Fruit fly (Drosophila melanogaster) whole organism, embryonic: ENCODE results near the gene CG42784.

Experiments
- C15 ChIP-seq: fragments of 200-800 bp; sonication (Bioruptor generic); IDR thresholded peaks from 3 replicates; pipeline ENCODE4 v1.3.6; 2022; ENCODE audit warnings: missing biosample characterization, missing genetic modification characterization
- CG10209 ChIP-seq: fragments of 200-800 bp; sonication (Bioruptor generic); optimal IDR thresholded peaks from 3 replicates; lab custom pipeline; 2017; ENCODE audit warnings: missing biosample characterization, mild to moderate bottlenecking, missing genetic modification characterization, missing genetic modification reagents
- CG1024 ChIP-seq: fragments of 200-800 bp; sonication (Bioruptor generic); IDR thresholded peaks from 2 replicates; pipeline ENCODE4 v1.3.6; 2022; ENCODE audit warnings: missing biosample characterization, missing genetic modification characterization
- CG10959 ChIP-seq: fragments of 200-800 bp; sonication (Bioruptor generic); IDR thresholded peaks from 2 replicates; pipeline ENCODE4 v1.3.6; 2022; ENCODE audit warnings: missing biosample characterization, missing genetic modification characterization
- CG11504 ChIP-seq: fragments of 200-800 bp; sonication (Bioruptor generic); optimal IDR thresholded peaks from 3 replicates; lab custom pipeline; 2019; ENCODE audit warnings: missing biosample characterization, mild to moderate bottlenecking, missing genetic modification characterization, moderate library complexity
- CG12236 ChIP-seq: fragments of 200-800 bp; sonication (Bioruptor generic); optimal IDR thresholded peaks from 2 replicates; lab custom pipeline; 2016; ENCODE audit warnings: missing biosample characterization, missing genetic modification characterization
- CG12299 ChIP-seq: fragments of 200-800 bp; sonication (Bioruptor generic); optimal IDR thresholded peaks from 2 replicates; lab custom pipeline; 2018; ENCODE audit warnings: missing biosample characterization, mild to moderate bottlenecking, missing genetic modification characterization
- CG1233 ChIP-seq: fragments of 200-800 bp; sonication (Bioruptor generic); optimal IDR thresholded peaks from 4 replicates; lab custom pipeline; 2018; ENCODE audit warnings: missing biosample characterization, mild to moderate bottlenecking, missing genetic modification characterization
- CG12659 ChIP-seq: fragments of 200-800 bp; sonication (Bioruptor generic); optimal IDR thresholded peaks from 3 replicates; lab custom pipeline; 2017; ENCODE audit warnings: mild to moderate bottlenecking, missing biosample characterization, missing genetic modification reagents, missing genetic modification characterization
- CG15601 ChIP-seq: fragments of 200-800 bp; sonication (Bioruptor generic); optimal IDR thresholded peaks from 3 replicates; lab custom pipeline; 2019; ENCODE audit warnings: missing biosample characterization, mild to moderate bottlenecking, missing genetic modification characterization, moderate library complexity
- CG15696 ChIP-seq: fragments of 200-800 bp; sonication (Bioruptor generic); optimal IDR thresholded peaks from 2 replicates; lab custom pipeline; 2019; ENCODE audit warnings: missing biosample characterization, mild to moderate bottlenecking, missing genetic modification characterization, moderate library complexity
- CG1792 ChIP-seq: fragments of 200-800 bp; sonication (Bioruptor generic); optimal IDR thresholded peaks from 2 replicates; lab custom pipeline; 2016; ENCODE audit warnings: missing biosample characterization, missing genetic modification characterization
- CG3995 ChIP-seq: fragments of 200-800 bp; sonication (Bioruptor generic); optimal IDR thresholded peaks from 3 replicates; lab custom pipeline; 2016; ENCODE audit warnings: missing biosample characterization, missing genetic modification characterization
- CG4360 ChIP-seq: fragments of 200-800 bp; sonication (Bioruptor generic); IDR thresholded peaks from 2 replicates; pipeline ENCODE4 v1.3.6; 2022; ENCODE audit warnings: missing biosample characterization, missing genetic modification characterization
- CG43689 ChIP-seq: fragments of 200-800 bp; sonication (Bioruptor generic); IDR thresholded peaks from 2 replicates; pipeline ENCODE4 v1.3.6; 2022; ENCODE audit warnings: missing biosample characterization, missing genetic modification characterization
- CG4820 ChIP-seq: fragments of 200-800 bp; sonication (Bioruptor generic); optimal IDR thresholded peaks from 3 replicates; lab custom pipeline; 2016; ENCODE audit warnings: missing biosample characterization, missing genetic modification characterization
- CG6683 ChIP-seq: fragments of 200-800 bp; sonication (Bioruptor generic); optimal IDR thresholded peaks from 2 replicates; lab custom pipeline; 2017; ENCODE audit warnings: missing biosample characterization, mild to moderate bottlenecking, missing genetic modification characterization, missing genetic modification reagents
- CG7839 ChIP-seq: fragments of 200-800 bp; sonication (Bioruptor generic); optimal IDR thresholded peaks from 3 replicates; lab custom pipeline; 2018; ENCODE audit warnings: missing biosample characterization, mild to moderate bottlenecking, missing genetic modification characterization, moderate library complexity
- CG9932 ChIP-seq: fragments of 200-800 bp; sonication (Bioruptor generic); IDR thresholded peaks from 2 replicates; pipeline ENCODE4 v1.3.6; 2022; ENCODE audit warnings: missing biosample characterization, missing genetic modification characterization
- Camta ChIP-seq: fragments of 200-800 bp; sonication (Bioruptor generic); optimal IDR thresholded peaks from 2 replicates; lab custom pipeline; 2016; ENCODE audit warnings: missing biosample characterization, missing genetic modification characterization
- GATAe ChIP-seq: fragments of 200-800 bp; sonication (Bioruptor generic); conservative IDR thresholded peaks from 2 replicates; pipeline ENCODE4 v1.3.6; 2022; ENCODE audit warnings: missing biosample characterization, missing genetic modification characterization
- Hand ChIP-seq: fragments of 200-800 bp; sonication (Bioruptor generic); optimal IDR thresholded peaks from 2 replicates; lab custom pipeline; 2017; ENCODE audit warnings: mild to moderate bottlenecking, missing biosample characterization, missing genetic modification reagents, missing genetic modification characterization
- Lhr ChIP-seq: fragments of 200-800 bp; sonication (Bioruptor generic); optimal IDR thresholded peaks from 3 replicates; lab custom pipeline; 2017; ENCODE audit warnings: mild to moderate bottlenecking, missing biosample characterization, missing genetic modification reagents, missing genetic modification characterization
- MESR4 ChIP-seq: fragments of 200-800 bp; sonication (Bioruptor generic); optimal IDR thresholded peaks from 2 replicates; lab custom pipeline; 2018; ENCODE audit warnings: missing biosample characterization, mild to moderate bottlenecking, missing genetic modification characterization, moderate library complexity
- Med ChIP-seq: fragments of 200-800 bp; sonication (Bioruptor generic); peaks from one replicate; lab custom pipeline; 2016; ENCODE audit warnings: missing biosample characterization, missing genetic modification characterization, mild to moderate bottlenecking, inconsistent platforms, moderate library complexity
- Oaz ChIP-seq: fragments of 200-800 bp; sonication (Bioruptor generic); IDR thresholded peaks from 2 replicates; pipeline ENCODE4 v1.3.6; 2022; ENCODE audit warnings: missing biosample characterization, missing genetic modification characterization
- PHDP ChIP-seq: fragments of 200-800 bp; sonication (Bioruptor generic); optimal IDR thresholded peaks from 3 replicates; lab custom pipeline; 2018; ENCODE audit warnings: missing biosample characterization, mild to moderate bottlenecking, missing genetic modification characterization, moderate library complexity
- Six4 ChIP-seq: fragments of 200-800 bp; sonication (Bioruptor generic); optimal IDR thresholded peaks from 2 replicates; lab custom pipeline; 2016; ENCODE audit warnings: missing biosample characterization, missing genetic modification characterization
- ash1 ChIP-seq: fragments of 200-800 bp; sonication (Bioruptor generic); optimal IDR thresholded peaks from 2 replicates; lab custom pipeline; 2018; ENCODE audit warnings: missing biosample characterization, mild to moderate bottlenecking, missing genetic modification characterization
- br ChIP-seq: fragments of >200 bp; optimal IDR thresholded peaks from 2 replicates; lab custom pipeline; 2017
- caup ChIP-seq: fragments of 200-800 bp; sonication (Bioruptor generic); optimal IDR thresholded peaks from 3 replicates; lab custom pipeline; 2017; ENCODE audit warnings: missing biosample characterization, mild to moderate bottlenecking, missing genetic modification characterization, moderate library complexity; ENCODE audit not compliant: severe bottlenecking
- corto ChIP-seq: fragments of 200-800 bp; sonication (Bioruptor generic); optimal IDR thresholded peaks from 2 replicates; lab custom pipeline; 2016; ENCODE audit warnings: missing biosample characterization, mild to moderate bottlenecking, missing genetic modification characterization, moderate library complexity
- danr ChIP-seq: fragments of 200-800 bp; sonication (Bioruptor generic); IDR thresholded peaks from 2 replicates; pipeline ENCODE4 v1.3.6; 2022; ENCODE audit warnings: missing biosample characterization, missing genetic modification characterization
- gcm ChIP-seq: fragments of 200-800 bp; sonication (Bioruptor generic); optimal IDR thresholded peaks from 2 replicates; lab custom pipeline; 2019; ENCODE audit warnings: missing biosample characterization, mild to moderate bottlenecking, missing genetic modification characterization, moderate library complexity
- hbn ChIP-seq: fragments of 200-800 bp; sonication (Bioruptor generic); IDR thresholded peaks from 2 replicates; pipeline ENCODE4 v1.3.6; 2022; ENCODE audit warnings: missing biosample characterization, missing genetic modification characterization; ENCODE audit not compliant: partially characterized antibody
- odd ChIP-seq: fragments of 200-800 bp; sonication (Bioruptor generic); optimal IDR thresholded peaks from 2 replicates; lab custom pipeline; 2017; ENCODE audit warnings: missing biosample characterization, mild to moderate bottlenecking, missing genetic modification characterization
- otp ChIP-seq: fragments of 200-800 bp; sonication (Bioruptor generic); IDR thresholded peaks from 3 replicates; pipeline ENCODE4, ENCODE4 v1.3.6; 2022; ENCODE audit warnings: missing biosample characterization, missing genetic modification characterization
- pan ChIP-seq, 4 experiments: fragments of >200 bp in 3 of 4; fragments of 200-800 bp in 1 of 4; sonication (Bioruptor generic) in 1 of 4; optimal IDR thresholded peaks in 3 of 4; IDR thresholded peaks in 1 of 4; 2 replicates each; pipeline versions ENCODE4 v1.3.6 to Lab custom; 2017 to 2022; ENCODE audit warnings: missing biosample characterization in 2 of 4, missing genetic modification characterization in 2 of 4, mixed read lengths in 1 of 4
- pb ChIP-seq: fragments of 200-800 bp; sonication (Bioruptor generic); optimal IDR thresholded peaks from 3 replicates; lab custom pipeline; 2016; ENCODE audit warnings: missing biosample characterization, missing genetic modification characterization
- repo ChIP-seq: fragments of 200-800 bp; sonication (Bioruptor generic); optimal IDR thresholded peaks from 2 replicates; lab custom pipeline; 2016; ENCODE audit warnings: missing biosample characterization, missing genetic modification characterization
- rib ChIP-seq: fragments of 200-800 bp; sonication (Bioruptor generic); IDR thresholded peaks from 2 replicates; pipeline ENCODE4 v1.3.6; 2022; ENCODE audit warnings: missing biosample characterization, missing genetic modification characterization
- slbo ChIP-seq: fragments of 200-800 bp; sonication (Bioruptor generic); IDR thresholded peaks from 2 replicates; pipeline ENCODE4 v1.3.6; 2022; ENCODE audit warnings: missing biosample characterization, missing genetic modification characterization
- sqz ChIP-seq: fragments of 200-800 bp; sonication (Bioruptor generic); optimal IDR thresholded peaks from 3 replicates; lab custom pipeline; 2018; ENCODE audit warnings: missing biosample characterization, mild to moderate bottlenecking, missing genetic modification characterization
- ssp ChIP-seq: fragments of 200-800 bp; sonication (Bioruptor generic); IDR thresholded peaks from 2 replicates; pipeline ENCODE4 v1.3.6; 2022; ENCODE audit warnings: missing biosample characterization, missing genetic modification characterization
- sug ChIP-seq: fragments of 200-800 bp; optimal IDR thresholded peaks from 2 replicates; lab custom pipeline; 2019; ENCODE audit warnings: missing biosample characterization, mild to moderate bottlenecking, missing genetic modification characterization, moderate library complexity
- tup ChIP-seq: fragments of 200-800 bp; sonication (Bioruptor generic); optimal IDR thresholded peaks from 2 replicates; lab custom pipeline; 2016; ENCODE audit warnings: missing biosample characterization, mild to moderate bottlenecking, missing genetic modification characterization, moderate library complexity
- unc-4 ChIP-seq: fragments of 200-800 bp; sonication (Bioruptor generic); IDR thresholded peaks from 2 replicates; pipeline ENCODE4 v1.3.6; 2022; ENCODE audit warnings: missing biosample characterization, missing genetic modification characterization; ENCODE audit not compliant: partially characterized antibody

Gene CG42784

DNA sequence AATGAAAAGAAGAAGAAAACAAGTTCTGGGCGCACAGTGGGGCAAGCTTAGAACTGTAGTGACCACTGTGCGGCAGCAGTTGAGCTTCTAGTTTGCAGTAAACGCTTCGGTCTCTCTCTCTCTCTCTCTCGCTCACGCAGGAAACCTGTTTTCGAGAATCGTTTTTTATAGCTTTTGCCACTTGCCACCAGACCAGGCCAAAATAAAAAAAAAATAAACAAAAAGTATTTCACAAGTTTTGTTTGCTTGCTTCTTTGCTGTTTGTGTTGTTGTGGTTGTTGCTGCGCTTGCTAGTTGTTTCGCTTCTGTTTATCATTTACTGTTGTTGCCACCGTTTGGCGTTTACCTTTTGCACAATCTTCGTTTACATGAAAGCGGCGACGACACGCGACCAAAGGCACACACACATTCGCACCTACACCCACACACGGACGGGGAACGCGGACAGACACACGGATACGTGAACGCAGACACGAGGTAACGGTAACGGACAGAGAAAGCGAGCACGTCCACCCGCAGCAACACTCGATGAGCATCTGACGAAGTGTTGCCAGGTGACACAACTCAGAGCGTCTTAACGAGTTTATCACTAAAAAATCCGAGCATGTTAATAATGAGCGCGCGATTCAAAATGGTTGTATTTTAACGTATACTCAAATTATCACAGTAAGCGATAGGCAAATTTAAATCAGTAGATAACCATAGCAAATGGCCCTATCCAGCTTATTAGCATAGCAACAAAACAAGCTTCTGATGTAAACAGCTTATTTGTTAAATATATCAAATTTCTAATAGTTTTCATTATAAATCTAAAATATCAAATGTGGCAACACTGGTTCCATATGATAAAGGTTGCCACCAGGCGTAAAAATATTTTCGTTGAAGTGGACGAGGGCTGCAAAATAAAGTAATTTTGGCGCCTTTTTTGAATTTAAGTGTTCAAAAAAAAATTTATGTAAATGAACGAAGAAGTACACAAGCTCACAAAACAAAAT is 133.9 kb downstream of the CG42784 start, which contains the start of gene B4 (continued):
- peak; percentile 67 for TF ChIP-seq odd (GFP tag; lab: Kevin White, UChicago)
- no peak for TF ChIP-seq pan (optimal IDR thresholded peaks at IDR 0.05; lab: Kevin White, UChicago)
- TF ChIP-seq pan (GFP tag; optimal IDR thresholded peaks at IDR 0.05 in 1 of 2, IDR thresholded peaks at IDR 0.05 in 1 of 2), result peak in 1 of 2 experiments; percentile 64
- peak; percentile 70 for TF ChIP-seq caup
- peak; percentile 72 for TF ChIP-seq rib (GFP tag; lab: Robert Waterston, UW)
- TF ChIP-seq Six4 (GFP tag; lab: Kevin White, UChicago), result no peak
- TF ChIP-seq repo (GFP tag; lab: Kevin White, UChicago), result peak; percentile 44
- TF ChIP-seq CG1233 (GFP tag; lab: Kevin White, UChicago), result peak; percentile 16
- TF ChIP-seq otp, result no peak; the same call in 2 of the 3 replicates
- no peak for TF ChIP-seq CG1792 (GFP tag; lab: Kevin White, UChicago)
- 0 out of 2 replicates have a peak, but pooled peaks have one; percentile 15 for TF ChIP-seq unc-4
- peak; percentile 6 for TF ChIP-seq CG15696 (tag; lab: Kevin White, UChicago)
- peak; percentile 7 for TF ChIP-seq CG15601 (tag; lab: Kevin White, UChicago)
- no peak; the same call in 1 of the 2 replicates for TF ChIP-seq CG43689
- TF ChIP-seq danr (GFP tag; lab: Robert Waterston, UW), result no peak
- TF ChIP-seq CG10959 (GFP tag; lab: Robert Waterston, UW), result no peak
- peak; percentile 21 for TF ChIP-seq corto (GFP tag; lab: Kevin White, UChicago)
- TF ChIP-seq Camta (GFP tag; lab: Kevin White, UChicago), result peak; percentile 10
- peak; percentile 4; the same call in 1 of the 2 replicates for TF ChIP-seq CG9932 (GFP tag; lab: Robert Waterston, UW)
- TF ChIP-seq slbo, result 0 out of 2 replicates have a peak, but pooled peaks have one; percentile 39
- no peak for TF ChIP-seq GATAe (GFP tag; lab: Robert Waterston, UW)
- peak; percentile 94 for TF ChIP-seq sqz
- no peak for TF ChIP-seq CG3995 (GFP tag; lab: Kevin White, UChicago)
- TF ChIP-seq hbn (GFP tag; lab: Robert Waterston, UW), result no peak
- peak; percentile 95 for TF ChIP-seq Med (GFP tag; lab: Kevin White, UChicago)
- no peak for TF ChIP-seq CG12299 (tag; lab: Kevin White, UChicago)
- peak; percentile 70 for TF ChIP-seq pb
- TF ChIP-seq gcm (GFP tag; lab: Kevin White, UChicago), result peak; percentile 31
- TF ChIP-seq Hand (GFP tag; lab: Kevin White, UChicago), result no peak
- peak; percentile 51 for TF ChIP-seq tup
- TF ChIP-seq CG4820 (GFP tag; lab: Kevin White, UChicago), result no peak
- TF ChIP-seq CG12236, result peak; percentile 8
- no peak for TF ChIP-seq PHDP (tag; lab: Kevin White, UChicago)
- TF ChIP-seq ash1 (GFP tag; lab: Kevin White, UChicago), result peak; percentile 33
- peak; percentile 59 for TF ChIP-seq Lhr (GFP tag; lab: Kevin White, UChicago)
- peak; percentile 6 for TF ChIP-seq CG11504 (tag; lab: Kevin White, UChicago)
- TF ChIP-seq CG12659, result peak; percentile 23
- TF ChIP-seq MESR4 (GFP tag; lab: Kevin White, UChicago), result peak; percentile 51
- peak; percentile 55; the same call in 1 of the 2 replicates for TF ChIP-seq CG1024 (GFP tag; lab: Robert Waterston, UW)
- TF ChIP-seq CG7839 (tag; lab: Kevin White, UChicago), result no peak
- TF ChIP-seq sug, result peak; percentile 37
- no peak for TF ChIP-seq C15 (GFP tag; lab: Robert Waterston, UW)
- TF ChIP-seq Oaz (GFP tag; lab: Robert Waterston, UW), result no peak
- no peak for TF ChIP-seq br (lab: Kevin White, UChicago)
- TF ChIP-seq CG4360 (GFP tag; lab: Robert Waterston, UW), result peak; percentile 46; the same call in 1 of the 2 replicates
- TF ChIP-seq ssp, result 0 out of 2 replicates have a peak, but pooled peaks have one; percentile 5
- no peak for TF ChIP-seq CG6683 (GFP tag; lab: Kevin White, UChicago)
- peak; percentile 6 for TF ChIP-seq CG10209 (GFP tag; lab: Kevin White, UChicago)
